Worm (Caenorhabditis elegans) whole organism, L2 larva: ENCODE data around the gene R11H6.5.

ENCODE experiments used
- blmp-1 ChIP-seq: sonication (generic microtip); optimal IDR thresholded peaks from 2 replicates; lab custom pipeline; 2017; ENCODE audit warnings: missing genetic modification characterization, mild to moderate bottlenecking, missing compliant biosample characterization, antibody characterized with exemption, moderate library complexity; ENCODE audit not compliant: insufficient read depth
- elt-3 ChIP-seq: sonication (generic microtip); optimal IDR thresholded peaks from 2 replicates; lab custom pipeline; 2017; ENCODE audit warnings: missing biosample characterization, missing genetic modification characterization
- lin-13 ChIP-seq: fragments of 150-350 bp; optimal IDR thresholded peaks from 2 replicates; lab custom pipeline; 2014; ENCODE audit warnings: missing biosample characterization, missing genetic modification reagents, missing genetic modification characterization
- mab-5 ChIP-seq: fragments of 150-350 bp; optimal IDR thresholded peaks from 2 replicates; lab custom pipeline; 2014; ENCODE audit warnings: missing biosample characterization, missing genetic modification characterization
- mdl-1 ChIP-seq, 2 experiments: fragments of 150-350 bp in 1 of 2; sonication (generic microtip) in 1 of 2; optimal IDR thresholded peaks; 2 replicates each; lab custom pipeline; 2017; ENCODE audit warnings: missing biosample characterization in 2 of 2, missing genetic modification characterization in 2 of 2
- nhr-11 ChIP-seq: fragments of 150-350 bp; optimal IDR thresholded peaks from 2 replicates; lab custom pipeline; 2014; ENCODE audit warnings: missing biosample characterization, missing genetic modification characterization
- snpc-4 ChIP-seq: fragments of 150-350 bp; optimal IDR thresholded peaks from 2 replicates; lab custom pipeline; 2014; ENCODE audit warnings: missing biosample characterization, missing genetic modification characterization
- unc-62 ChIP-seq: fragments of 150-350 bp; optimal IDR thresholded peaks from 2 replicates; lab custom pipeline; 2014; ENCODE audit warnings: missing biosample characterization, missing genetic modification reagents, missing genetic modification characterization
- zag-1 ChIP-seq: fragments of 150-350 bp; optimal IDR thresholded peaks from 2 replicates; lab custom pipeline; 2014; ENCODE audit warnings: missing biosample characterization, missing genetic modification characterization
- ztf-11 ChIP-seq: sonication (generic microtip); optimal IDR thresholded peaks from 2 replicates; lab custom pipeline; 2017; ENCODE audit warnings: missing biosample characterization, missing genetic modification characterization
- ztf-4 ChIP-seq: fragments of 150-350 bp; optimal IDR thresholded peaks from 2 replicates; lab custom pipeline; 2014; ENCODE audit warnings: missing biosample characterization, missing genetic modification characterization

- TF ChIP-seq lin-13 (no peak), unc-62 (no peak), mab-5 (tag; lab: Kevin White, UChicago) (no peak), zag-1 (no peak), snpc-4 (tag; lab: Kevin White, UChicago) (no peak), mdl-1 (tag; optimal IDR thresholded peaks at IDR 0.05; lab: Kevin White, UChicago) (no peak), nhr-11 (no peak), ztf-4 (tag; lab: Kevin White, UChicago) (no peak), elt-3 (tag; lab: Kevin White, UChicago) (no peak), ztf-11 (no peak), blmp-1 (tag; lab: Kevin White, UChicago) (no peak)
These were observed 49.4 kb downstream of the R11H6.5 start, which contains the start of gene C53A5.11 for ce11 chrV:14562589-14562988.
